Worm (Caenorhabditis elegans): Measurements from ENCODE around the gene F40A3.6.

F40A3.6 gene

DNA sequence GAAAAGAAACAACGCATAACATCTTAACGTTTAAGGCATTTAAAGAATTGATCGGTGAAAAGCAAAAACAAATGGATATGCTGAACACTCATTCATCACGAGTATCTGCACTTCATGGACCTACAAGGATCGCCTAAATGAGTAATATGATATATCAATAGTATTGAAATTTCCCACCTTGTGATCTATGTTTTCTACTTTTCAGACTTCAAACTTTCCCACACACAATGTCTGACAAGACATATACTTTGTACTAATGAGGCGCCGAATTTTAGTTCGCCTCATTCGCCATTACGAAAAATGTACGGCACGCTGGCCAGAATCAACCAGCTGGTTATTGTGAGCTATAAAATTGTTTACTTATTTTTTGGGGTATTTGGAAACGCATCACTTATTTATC is 33.1 kb upstream of the F40A3.6 start, which contains the start of gene srsx-6:
Gene srsx-6 (plus strand): TSS at position 301 of the 400 bp plus-strand sequence.
- no peak for TF ChIP-seq nhr-25 (tag; optimal IDR thresholded peaks at IDR 0.05)
- TF ChIP-seq nhr-10 (tag; optimal IDR thresholded peaks at IDR 0.05): no peak
- no peak for TF ChIP-seq ceh-82 (tag; optimal IDR thresholded peaks at IDR 0.05)
- no peak for TF ChIP-seq skn-1 (tag; optimal IDR thresholded peaks at IDR 0.05)
- no peak for TF ChIP-seq nhr-237 (tag; optimal IDR thresholded peaks at IDR 0.05)
- no peak for TF ChIP-seq ztf-4 (tag; optimal IDR thresholded peaks at IDR 0.05)
- TF ChIP-seq aly-2 (tag; optimal IDR thresholded peaks at IDR 0.05): no peak
- no peak for TF ChIP-seq unc-62 (GFP tag; optimal IDR thresholded peaks at IDR 0.05)
- TF ChIP-seq snpc-4 (tag; optimal IDR thresholded peaks at IDR 0.05): no peak
- no peak for TF ChIP-seq unc-39 (tag; optimal IDR thresholded peaks at IDR 0.05)
- TF ChIP-seq mab-5 (tag; optimal IDR thresholded peaks at IDR 0.05): no peak
- no peak for TF ChIP-seq F13H6.1 (tag; optimal IDR thresholded peaks at IDR 0.05)
- no peak for TF ChIP-seq unc-55 (GFP tag; optimal IDR thresholded peaks at IDR 0.05)
- no peak for TF ChIP-seq sma-9 (GFP tag; optimal IDR thresholded peaks at IDR 0.05)
- no peak for TF ChIP-seq sma-9 (tag; optimal IDR thresholded peaks at IDR 0.05)
- TF ChIP-seq nhr-6 (tag; optimal IDR thresholded peaks at IDR 0.05): no peak
- no peak for TF ChIP-seq ztf-11 (tag; optimal IDR thresholded peaks at IDR 0.05)
- TF ChIP-seq ceh-16 (tag; optimal IDR thresholded peaks at IDR 0.05): no peak
- TF ChIP-seq mbf-1 (tag; optimal IDR thresholded peaks at IDR 0.05): no peak
- TF ChIP-seq dmd-4 (tag; optimal IDR thresholded peaks at IDR 0.05): no peak

DNA sequence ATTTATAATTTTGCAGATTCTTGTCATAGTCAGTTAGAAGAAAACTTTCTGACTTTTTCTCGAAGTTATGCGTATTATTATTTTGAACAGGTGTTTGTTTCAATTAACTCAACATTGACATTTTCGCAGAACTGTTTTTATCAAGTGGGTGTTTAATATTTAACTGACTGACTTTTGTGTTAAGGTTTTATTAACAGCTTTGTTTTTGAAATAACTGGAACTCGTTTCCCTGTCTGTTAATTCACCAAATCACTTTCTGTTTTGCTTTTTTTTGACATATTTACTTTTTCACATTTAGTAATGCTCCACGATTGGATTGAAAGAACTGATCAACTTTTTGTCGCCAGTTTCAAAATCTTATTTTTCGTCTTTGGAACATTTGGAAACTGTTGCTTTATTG is 31.8 kb upstream of the F40A3.6 start, which contains the start of gene srsx-7:
Gene srsx-7 (plus strand): TSS at position 301 of the 400 bp plus-strand sequence.
- no peak for TF ChIP-seq skn-1 (tag; optimal IDR thresholded peaks at IDR 0.05)
- TF ChIP-seq nhr-23 (tag; optimal IDR thresholded peaks at IDR 0.05): no peak
- no peak for TF ChIP-seq mbf-1 (tag; optimal IDR thresholded peaks at IDR 0.05)
- no peak for TF ChIP-seq Y55F3AM.14 (GFP tag; optimal IDR thresholded peaks at IDR 0.05)
- TF ChIP-seq nhr-21 (tag; optimal IDR thresholded peaks at IDR 0.05): no peak
- no peak for TF ChIP-seq aly-2 (tag; optimal IDR thresholded peaks at IDR 0.05)
- TF ChIP-seq lsy-2 (tag; optimal IDR thresholded peaks at IDR 0.05): no peak
- TF ChIP-seq egl-27 (tag; optimal IDR thresholded peaks at IDR 0.05): no peak

DNA sequence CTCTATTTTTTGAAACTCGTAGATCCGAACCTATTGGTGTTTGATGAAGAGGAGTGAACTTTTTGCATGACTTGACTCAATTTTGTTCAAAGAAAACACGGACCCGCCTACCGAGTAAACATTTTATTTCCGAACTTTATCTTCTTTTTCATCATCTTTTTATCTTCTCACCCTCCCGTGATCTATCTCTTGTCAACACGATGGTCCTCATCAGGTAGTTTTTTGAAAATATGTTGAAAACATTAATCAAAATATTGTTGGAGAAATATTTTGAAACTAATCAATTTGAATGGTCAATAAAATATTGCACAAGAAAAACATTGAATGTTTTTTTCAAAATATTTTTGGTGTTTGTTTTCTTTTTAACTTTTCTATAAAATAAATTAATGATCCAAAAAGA is 14.8 kb upstream of the F40A3.6 start:
- no peak for TF ChIP-seq skn-1 (tag; optimal IDR thresholded peaks at IDR 0.05)
- no peak for TF ChIP-seq C34F6.9 (tag; optimal IDR thresholded peaks at IDR 0.05)
- no peak for TF ChIP-seq ztf-1 (GFP tag; conservative IDR thresholded peaks at IDR 0.05)
- TF ChIP-seq sma-9 (GFP tag; optimal IDR thresholded peaks at IDR 0.05): no peak
- no peak for TF ChIP-seq sma-9 (tag; optimal IDR thresholded peaks at IDR 0.05)
- no peak for TF ChIP-seq egl-27 (tag; optimal IDR thresholded peaks at IDR 0.05)
- no peak for TF ChIP-seq nhr-25 (tag; optimal IDR thresholded peaks at IDR 0.05)
- TF ChIP-seq aly-2 (tag; optimal IDR thresholded peaks at IDR 0.05): no peak
- no peak for TF ChIP-seq mab-5 (tag; optimal IDR thresholded peaks at IDR 0.05)
- no peak for TF ChIP-seq nhr-10 (tag; optimal IDR thresholded peaks at IDR 0.05)
- no peak for TF ChIP-seq crh-2 (tag; optimal IDR thresholded peaks at IDR 0.05)
- TF ChIP-seq nhr-12 (tag; optimal IDR thresholded peaks at IDR 0.05): no peak
- TF ChIP-seq nhr-77 (tag; optimal IDR thresholded peaks at IDR 0.05): no peak
- no peak for TF ChIP-seq ZK546.5 (tag; optimal IDR thresholded peaks at IDR 0.05)
- no peak for TF ChIP-seq unc-62 (GFP tag; optimal IDR thresholded peaks at IDR 0.05)
- no peak for TF ChIP-seq elt-3 (tag; optimal IDR thresholded peaks at IDR 0.05)
- TF ChIP-seq gmeb-1 (tag; optimal IDR thresholded peaks at IDR 0.05): no peak
- TF ChIP-seq lin-39 (tag; optimal IDR thresholded peaks at IDR 0.05): no peak

DNA sequence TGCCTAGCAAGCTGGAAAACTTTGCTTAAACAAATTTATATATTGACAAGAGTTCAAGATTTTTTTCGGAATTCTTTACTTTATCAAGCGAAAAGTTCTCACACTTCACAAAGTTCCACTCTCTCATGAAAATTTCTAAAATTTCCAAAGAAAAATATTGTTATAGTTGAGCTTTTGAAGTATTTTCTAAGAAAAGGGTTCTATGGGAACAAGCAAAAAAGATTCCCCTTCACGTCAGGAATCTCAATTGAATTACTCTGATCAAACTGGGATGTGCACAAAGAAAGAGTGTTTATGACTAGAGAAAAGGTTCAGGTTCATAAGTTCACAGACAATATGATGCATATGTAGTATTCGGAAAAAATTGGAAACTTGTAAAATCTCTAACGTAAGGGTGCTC is 10.7 kb upstream of the F40A3.6 start:
- no peak for TF ChIP-seq sem-4 (tag; optimal IDR thresholded peaks at IDR 0.05)
- TF ChIP-seq C34F6.9 (tag; optimal IDR thresholded peaks at IDR 0.05): no peak
- TF ChIP-seq sma-3 (GFP tag; optimal IDR thresholded peaks at IDR 0.05): no peak
- TF ChIP-seq nhr-129 (tag; optimal IDR thresholded peaks at IDR 0.05): no peak
- TF ChIP-seq elt-1 (tag; optimal IDR thresholded peaks at IDR 0.05): no peak
- TF ChIP-seq blmp-1 (tag; optimal IDR thresholded peaks at IDR 0.05; ENCODE audit: insufficient read depth): no peak
- TF ChIP-seq ZK546.5 (tag; optimal IDR thresholded peaks at IDR 0.05): no peak
- TF ChIP-seq unc-62 (GFP tag; optimal IDR thresholded peaks at IDR 0.05): no peak
- no peak for TF ChIP-seq nhr-23 (tag; optimal IDR thresholded peaks at IDR 0.05)
- TF ChIP-seq ztf-1 (GFP tag; conservative IDR thresholded peaks at IDR 0.05): no peak
- TF ChIP-seq dmd-4 (tag; optimal IDR thresholded peaks at IDR 0.05): no peak
- no peak for TF ChIP-seq lin-13 (GFP tag; optimal IDR thresholded peaks at IDR 0.05)
- no peak for TF ChIP-seq aly-2 (tag; optimal IDR thresholded peaks at IDR 0.05)

Measured in whole organism, L2 larva.